Fruit fly (Drosophila melanogaster) whole organism, pupa: ENCODE results near the gene CG7728.

Experiments used
- CG10348 ChIP-seq: fragments of 200-800 bp; sonication (Bioruptor generic); IDR thresholded peaks from 2 replicates; pipeline ENCODE4 v1.3.6; 2022; ENCODE audit warnings: missing biosample characterization, missing genetic modification characterization
- CG12605 ChIP-seq: fragments of 200-800 bp; sonication (Bioruptor generic); IDR thresholded peaks from 2 replicates; pipeline ENCODE4 v1.3.6; 2022; ENCODE audit warnings: missing biosample characterization, missing genetic modification characterization
- CG13204 ChIP-seq: fragments of 200-800 bp; sonication (Bioruptor generic); optimal IDR thresholded peaks from 2 replicates; lab custom pipeline; 2018; ENCODE audit warnings: missing biosample characterization, mild to moderate bottlenecking, missing genetic modification characterization, moderate library complexity
- CG14655 ChIP-seq: fragments of 200-800 bp; sonication (Bioruptor generic); optimal IDR thresholded peaks from 3 replicates; lab custom pipeline; 2017; ENCODE audit warnings: mild to moderate bottlenecking, missing biosample characterization, missing genetic modification reagents, missing genetic modification characterization
- CG15710 ChIP-seq: fragments of 200-800 bp; sonication (Bioruptor generic); optimal IDR thresholded peaks from 2 replicates; lab custom pipeline; 2018; ENCODE audit warnings: missing biosample characterization, mild to moderate bottlenecking, missing genetic modification characterization, moderate library complexity
- CG17806 ChIP-seq: fragments of 200-800 bp; sonication (Bioruptor generic); optimal IDR thresholded peaks from 2 replicates; lab custom pipeline; 2018; ENCODE audit warnings: missing biosample characterization, mild to moderate bottlenecking, missing genetic modification characterization, moderate library complexity
- CG32121 ChIP-seq: fragments of 200-800 bp; sonication (Bioruptor generic); IDR thresholded peaks from 2 replicates; pipeline ENCODE4 v1.3.6; 2022; ENCODE audit warnings: missing biosample characterization, missing genetic modification characterization
- CG34367 ChIP-seq: fragments of 200-800 bp; sonication (Bioruptor generic); optimal IDR thresholded peaks from 2 replicates; lab custom pipeline; 2018; ENCODE audit warnings: missing biosample characterization, mild to moderate bottlenecking, missing genetic modification characterization
- CG4496 ChIP-seq: fragments of 200-800 bp; sonication (Bioruptor generic); IDR thresholded peaks from 3 replicates; pipeline ENCODE4 v1.3.6; 2022; ENCODE audit warnings: missing biosample characterization, missing genetic modification characterization
- CG8159 ChIP-seq: fragments of 200-800 bp; sonication (Bioruptor generic); optimal IDR thresholded peaks from 3 replicates; lab custom pipeline; 2018; ENCODE audit warnings: missing biosample characterization, mild to moderate bottlenecking, missing genetic modification characterization, moderate library complexity
- CG8301 ChIP-seq: fragments of 200-800 bp; sonication (Bioruptor generic); optimal IDR thresholded peaks from 2 replicates; lab custom pipeline; 2018; ENCODE audit warnings: missing biosample characterization, mild to moderate bottlenecking, missing genetic modification characterization
- CG9948 ChIP-seq: fragments of 200-800 bp; sonication (Bioruptor generic); optimal IDR thresholded peaks from 2 replicates; lab custom pipeline; 2018; ENCODE audit warnings: missing biosample characterization, mild to moderate bottlenecking, missing genetic modification characterization, moderate library complexity
- D1 ChIP-seq: fragments of 200-800 bp; sonication (Bioruptor generic); optimal IDR thresholded peaks from 2 replicates; lab custom pipeline; 2018; ENCODE audit warnings: missing biosample characterization, mild to moderate bottlenecking, missing genetic modification characterization, moderate library complexity
- EcR ChIP-seq: fragments of 200-800 bp; sonication (Bioruptor generic); optimal IDR thresholded peaks from 3 replicates; lab custom pipeline; 2019; ENCODE audit warnings: missing biosample characterization, missing genetic modification characterization, mild to moderate bottlenecking, moderate library complexity, missing genetic modification reagents
- Ets98B ChIP-seq: fragments of 200-800 bp; sonication (Bioruptor generic); IDR thresholded peaks from 2 replicates; pipeline ENCODE4 v1.3.6; 2022; ENCODE audit warnings: missing biosample characterization, missing genetic modification characterization
- Pif1A ChIP-seq: fragments of 200-800 bp; sonication (Bioruptor generic); optimal IDR thresholded peaks from 3 replicates; lab custom pipeline; 2016; ENCODE audit warnings: missing biosample characterization, missing genetic modification characterization
- Pif1B ChIP-seq: fragments of 200-800 bp; sonication (Bioruptor generic); optimal IDR thresholded peaks from 3 replicates; lab custom pipeline; 2016; ENCODE audit warnings: missing biosample characterization, missing genetic modification characterization
- Snoo ChIP-seq: fragments of 200-800 bp; sonication (Bioruptor generic); optimal IDR thresholded peaks from 3 replicates; lab custom pipeline; 2017; ENCODE audit warnings: missing biosample characterization, mild to moderate bottlenecking, missing genetic modification characterization, inconsistent platforms
- fd96Ca ChIP-seq: fragments of 200-800 bp; sonication (Bioruptor generic); IDR thresholded peaks from 3 replicates; pipeline ENCODE4 v1.3.6; 2022; ENCODE audit warnings: missing biosample characterization, missing genetic modification characterization
- gl ChIP-seq: fragments of 200-800 bp; sonication (Bioruptor generic); optimal IDR thresholded peaks from 2 replicates; lab custom pipeline; 2018; ENCODE audit warnings: missing biosample characterization, mild to moderate bottlenecking, missing genetic modification characterization
- rn ChIP-seq: fragments of 200-800 bp; sonication (Bioruptor generic); IDR thresholded peaks from 2 replicates; pipeline ENCODE4 v1.3.6; 2022; ENCODE audit warnings: missing biosample characterization, missing genetic modification characterization

CG7728 gene

DNA sequence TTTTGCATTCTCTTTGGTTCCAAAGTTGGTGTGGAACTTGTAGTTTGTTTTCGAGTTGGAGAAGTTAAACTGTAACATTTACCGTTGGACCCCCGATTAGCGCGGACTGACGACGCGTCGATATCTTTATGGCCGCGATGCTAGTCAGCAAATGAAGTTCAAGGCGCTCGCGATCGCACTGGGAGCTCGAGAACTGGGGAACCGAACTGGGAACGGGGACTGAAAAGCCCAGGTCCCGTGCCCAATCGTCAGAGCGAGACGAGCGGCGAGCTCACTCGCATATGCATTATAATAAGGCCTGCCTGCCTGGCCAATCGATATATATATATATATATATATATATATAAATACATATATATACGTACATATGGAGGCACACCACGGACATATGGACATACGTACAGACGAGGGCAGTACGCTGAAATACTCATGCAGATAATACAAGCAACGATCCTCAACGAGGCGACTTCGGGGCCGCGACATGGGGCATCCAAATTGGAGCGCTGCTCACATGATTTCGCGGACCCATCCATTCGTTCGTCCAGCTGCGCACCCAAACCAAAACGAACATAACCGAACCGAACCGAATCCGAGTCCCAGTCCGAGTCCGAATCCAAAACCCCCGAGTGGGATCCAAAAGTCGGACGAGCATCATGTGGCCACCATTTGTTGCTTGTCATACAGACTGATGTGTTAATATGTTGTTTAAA, 14.0 kb upstream of the CG7728 start:
- no peak for TF ChIP-seq gl (tag; lab: Kevin White, UChicago)
- no peak for TF ChIP-seq CG17806 (tag; lab: Kevin White, UChicago)
- no peak for TF ChIP-seq CG15710 (tag; lab: Kevin White, UChicago)
- no peak for TF ChIP-seq CG32121 (GFP tag; lab: Robert Waterston, UW)
- TF ChIP-seq Pif1B (GFP tag; lab: Kevin White, UChicago) = no peak
- no peak for TF ChIP-seq CG8301 (tag; lab: Kevin White, UChicago)
- TF ChIP-seq EcR (GFP tag; lab: Kevin White, UChicago) = peak; percentile 82
- no peak for TF ChIP-seq Ets98B (GFP tag; lab: Robert Waterston, UW)
- peak; percentile 32; the same call in 1 of the 3 replicates for TF ChIP-seq CG4496
- no peak for TF ChIP-seq CG34367
- 0 out of 2 replicates have a peak, but pooled peaks have one; percentile 8 for TF ChIP-seq CG12605 (GFP tag; lab: Robert Waterston, UW)
- no peak for TF ChIP-seq CG9948
- TF ChIP-seq rn = no peak
- no peak for TF ChIP-seq Snoo (tag; lab: Kevin White, UChicago)
- no peak for TF ChIP-seq D1 (tag; lab: Kevin White, UChicago)
- peak; percentile 84 for TF ChIP-seq CG13204 (GFP tag; lab: Kevin White, UChicago)
- no peak for TF ChIP-seq CG8159
- TF ChIP-seq fd96Ca (GFP tag; lab: Robert Waterston, UW) = no peak
- TF ChIP-seq CG14655 (GFP tag; lab: Kevin White, UChicago) = no peak

DNA sequence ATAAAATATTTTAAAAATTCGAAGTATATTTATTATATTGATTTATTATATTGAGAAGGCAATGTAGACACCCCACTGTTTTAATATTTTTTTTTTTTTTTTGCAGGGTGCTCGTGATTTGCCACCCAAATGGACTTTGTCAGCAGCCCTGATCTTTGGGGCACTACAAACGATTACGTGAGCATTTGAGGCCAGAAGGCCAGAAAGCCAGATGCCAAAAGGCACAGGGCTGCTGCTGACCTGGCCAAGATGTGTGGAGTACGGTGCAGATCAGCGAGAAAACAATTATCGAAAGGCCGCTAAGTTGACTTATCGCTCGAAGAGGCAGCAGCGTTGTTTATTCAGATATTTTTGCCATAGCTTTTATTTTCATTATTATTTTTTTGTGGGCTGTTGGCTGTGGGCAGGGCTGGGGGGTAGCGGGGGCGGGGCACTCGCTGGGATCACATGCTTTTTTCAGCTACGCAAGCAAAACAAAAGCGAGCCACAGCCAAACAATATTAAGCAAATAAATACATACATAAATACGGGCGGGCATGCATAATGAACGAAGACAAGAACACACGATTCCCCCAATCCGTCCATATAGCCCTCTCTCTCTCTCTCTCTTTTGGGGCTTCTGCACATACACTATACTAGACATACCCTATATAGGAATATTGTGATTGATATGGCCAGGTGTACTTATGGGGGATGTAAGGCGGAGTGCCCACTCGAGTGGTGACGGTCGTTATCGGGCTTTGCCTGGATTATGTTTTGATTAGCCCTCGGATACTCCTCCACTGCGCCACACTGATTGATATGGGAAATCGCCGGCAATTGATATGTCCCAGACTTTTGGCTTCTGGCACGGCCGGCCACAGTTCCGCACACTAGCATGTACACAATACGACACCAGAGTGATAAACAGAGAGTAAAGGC, 12.8 kb upstream of the CG7728 start:
- TF ChIP-seq fd96Ca (GFP tag; lab: Robert Waterston, UW) (no peak), CG4496 (0 out of 3 replicates have a peak, but pooled peaks have one; percentile 25)
- TF ChIP-seq, all 21 proteins: peak for 1

DNA sequence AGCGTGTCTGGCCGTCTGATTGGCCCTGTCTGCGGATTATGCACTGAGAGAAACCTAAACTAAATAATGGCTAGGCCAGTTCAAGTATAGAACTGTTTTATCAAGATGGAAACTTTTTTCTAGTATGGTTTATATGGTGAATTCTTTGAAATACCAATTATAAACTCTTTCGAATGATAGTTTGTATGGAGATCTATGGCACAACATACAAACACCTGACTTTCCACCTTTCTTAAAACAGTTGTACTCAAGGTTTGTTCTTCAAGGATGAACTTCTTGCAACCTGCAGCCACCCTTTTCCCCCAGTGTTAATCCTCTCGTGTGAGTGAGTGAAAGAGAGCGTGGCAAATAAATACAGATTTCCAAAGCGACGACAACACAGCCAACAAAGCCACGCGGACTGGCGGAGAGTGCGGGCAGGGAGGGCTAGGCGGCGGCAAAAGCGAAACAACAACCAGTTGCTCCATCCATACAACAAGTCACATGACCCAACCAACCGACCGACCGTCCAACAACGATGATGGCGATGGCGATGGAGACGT, 12.0 kb upstream of the CG7728 start:
- TF ChIP-seq CG8159 (peak; percentile 97), rn (peak; percentile 76), CG10348 (GFP tag; lab: Robert Waterston, UW) (peak; percentile 75), EcR (GFP tag; lab: Kevin White, UChicago) (peak; percentile 76), CG14655 (GFP tag; lab: Kevin White, UChicago) (peak; percentile 89), CG15710 (tag; lab: Kevin White, UChicago) (peak; percentile 96), Ets98B (GFP tag; lab: Robert Waterston, UW) (peak; percentile 71), fd96Ca (GFP tag; lab: Robert Waterston, UW) (peak; percentile 85), CG9948 (peak; percentile 85), CG8301 (tag; lab: Kevin White, UChicago) (peak; percentile 85), D1 (tag; lab: Kevin White, UChicago) (peak; percentile 71), Pif1B (GFP tag; lab: Kevin White, UChicago) (peak; percentile 84), CG13204 (GFP tag; lab: Kevin White, UChicago) (peak; percentile 90), CG17806 (tag; lab: Kevin White, UChicago) (peak; percentile 92), gl (tag; lab: Kevin White, UChicago) (peak; percentile 70), Snoo (tag; lab: Kevin White, UChicago) (peak; percentile 84), CG32121 (GFP tag; lab: Robert Waterston, UW) (peak; percentile 85), CG4496 (peak; percentile 88), CG12605 (GFP tag; lab: Robert Waterston, UW) (0 out of 2 replicates have a peak, but pooled peaks have one; percentile 38), Pif1A (peak; percentile 84), CG34367 (peak; percentile 93)
- TF ChIP-seq, all 21 proteins: peak for 21

DNA sequence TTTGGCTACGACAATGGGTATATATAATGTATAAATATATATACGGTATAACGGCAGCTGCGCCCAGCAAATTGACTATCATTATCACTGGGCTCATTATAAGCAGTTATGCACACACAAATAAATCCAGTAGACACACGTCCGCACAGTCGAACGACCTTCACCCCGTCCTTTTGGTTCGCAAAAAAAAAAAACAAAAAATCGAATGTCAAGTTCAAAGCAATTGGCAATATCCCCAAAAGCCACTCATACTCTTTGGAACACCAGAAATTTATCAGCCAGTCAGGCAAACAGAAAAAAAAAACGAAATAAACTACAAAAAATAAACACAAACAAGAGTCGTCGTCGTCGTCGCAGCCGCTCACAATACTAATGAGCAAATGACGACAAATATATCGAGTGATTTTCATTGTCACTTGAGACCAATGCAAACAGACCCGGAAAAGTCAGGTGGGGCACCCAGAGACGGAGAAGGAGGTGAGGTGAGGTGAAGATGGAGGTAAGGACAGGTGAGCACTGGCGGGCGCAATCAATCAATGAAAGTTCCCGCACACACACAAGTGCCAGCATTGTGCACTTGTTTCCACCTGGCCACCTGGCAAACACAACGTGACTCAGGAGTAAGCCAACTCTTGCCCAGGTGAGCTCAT, 11.4 kb upstream of the CG7728 start:
- TF ChIP-seq Pif1A = peak; percentile 46
- 0 out of 3 replicates have a peak, but pooled peaks have one; percentile 64 for TF ChIP-seq fd96Ca (GFP tag; lab: Robert Waterston, UW)
- TF ChIP-seq CG4496 = peak; percentile 24; the same call in 1 of the 3 replicates
- TF ChIP-seq rn = no peak
- no peak for TF ChIP-seq Snoo (tag; lab: Kevin White, UChicago)
- peak; percentile 30 for TF ChIP-seq CG15710 (tag; lab: Kevin White, UChicago)
- TF ChIP-seq EcR (GFP tag; lab: Kevin White, UChicago) = peak; percentile 37
- peak; percentile 17 for TF ChIP-seq CG17806 (tag; lab: Kevin White, UChicago)
- 0 out of 2 replicates have a peak, but pooled peaks have one; percentile 20 for TF ChIP-seq CG10348 (GFP tag; lab: Robert Waterston, UW)

DNA sequence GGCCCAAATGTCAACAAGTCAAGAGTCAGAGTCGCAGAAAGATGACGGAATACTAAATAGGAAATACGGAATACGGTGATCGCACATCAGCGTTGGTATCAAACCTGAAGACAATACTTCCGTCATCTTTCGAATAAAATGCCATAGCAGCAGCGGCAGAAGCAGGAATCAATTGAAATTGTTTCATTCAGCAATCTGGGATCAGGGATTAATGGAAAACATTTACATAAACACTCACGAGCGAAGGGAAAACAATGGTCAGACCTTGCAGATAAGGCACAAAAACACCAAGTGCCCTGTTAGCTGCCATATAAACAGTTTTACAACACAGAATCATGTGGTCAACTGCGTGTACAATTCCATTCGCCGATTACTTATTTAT, 10.9 kb upstream of the CG7728 start:
- no peak for TF ChIP-seq gl (tag; lab: Kevin White, UChicago)
- TF ChIP-seq Snoo (tag; lab: Kevin White, UChicago) = no peak
- TF ChIP-seq CG32121 (GFP tag; lab: Robert Waterston, UW) = no peak
- no peak for TF ChIP-seq Pif1A
- no peak for TF ChIP-seq EcR (GFP tag; lab: Kevin White, UChicago)
- no peak for TF ChIP-seq fd96Ca (GFP tag; lab: Robert Waterston, UW)
- TF ChIP-seq CG17806 (tag; lab: Kevin White, UChicago) = no peak
